Worm (Caenorhabditis elegans) whole organism, L4/young adult: ENCODE results near the gene bath-39.

Experiments used
- dao-5 ChIP-seq: sonication (generic microtip); optimal IDR thresholded peaks from 2 replicates; lab custom pipeline; 2016; ENCODE audit warnings: missing genotype, missing genetic modification characterization, moderate library complexity, missing compliant biosample characterization
- him-1 ChIP-seq: sonication (generic microtip); optimal IDR thresholded peaks from 2 replicates; lab custom pipeline; 2016; ENCODE audit warnings: missing genotype, missing genetic modification reagents, missing genetic modification characterization, missing compliant biosample characterization

DNA sequence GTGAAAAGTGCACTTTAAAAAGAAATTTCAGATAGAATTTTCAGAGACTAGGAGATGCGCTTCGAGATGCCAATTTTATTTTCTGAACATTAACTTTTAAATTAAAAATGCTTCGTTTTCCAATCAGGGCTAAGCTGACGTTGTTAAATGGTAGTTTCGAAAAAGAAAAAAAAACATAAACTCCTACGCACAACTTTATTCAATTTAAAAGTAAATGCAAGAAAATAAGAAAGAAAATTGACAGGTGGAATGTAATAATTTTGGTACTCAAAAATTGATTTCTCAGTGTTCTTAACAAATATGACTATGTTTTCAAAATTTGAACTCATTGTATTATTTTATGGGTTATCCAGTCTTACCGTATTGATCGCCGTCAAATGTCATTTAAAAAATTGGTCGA lies 5.9 kb upstream of the bath-39 start, which contains the start of gene lurp-2:
- TF ChIP-seq him-1 (tag; lab: Kevin White, UChicago) (no peak), dao-5 (tag; lab: Kevin White, UChicago) (no peak)
